Fruit fly (Drosophila melanogaster) whole organism, adult: ENCODE results near the gene ph-p.

Experiments used
- Clk ChIP-seq: fragments of 200-800 bp; sonication (Bioruptor generic); optimal IDR thresholded peaks from 2 replicates; lab custom pipeline; 2017; ENCODE audit warnings: missing biosample characterization, missing genetic modification characterization
- bab1 ChIP-seq: fragments of 200-800 bp; sonication (Bioruptor generic); optimal IDR thresholded peaks from 3 replicates; lab custom pipeline; 2019; ENCODE audit warnings: missing biosample characterization, mild to moderate bottlenecking, missing genetic modification characterization, moderate library complexity
- cic ChIP-seq: fragments of 200-800 bp; sonication (Bioruptor generic); optimal IDR thresholded peaks from 2 replicates; lab custom pipeline; 2017; ENCODE audit warnings: missing biosample characterization, mild to moderate bottlenecking, missing genetic modification characterization, moderate library complexity
- cnc ChIP-seq, 2 experiments: fragments of >200 bp; optimal IDR thresholded peaks; 2 replicates each; lab custom pipeline; 2017

dm6 chrX:2104365-2104764 lies 33.8 kb downstream of the ph-p start:
- no peak for TF ChIP-seq cic (GFP tag; lab: Kevin White, UChicago)
- no peak for TF ChIP-seq bab1 (GFP tag; lab: Kevin White, UChicago)
- no peak for TF ChIP-seq cnc (optimal IDR thresholded peaks at IDR 0.05; lab: Kevin White, UChicago)
- no peak for TF ChIP-seq Clk (GFP tag; lab: Kevin White, UChicago)
